Fruit fly (Drosophila melanogaster): Measurements from ENCODE around the gene CG17544.

CG17544 gene

DNA sequence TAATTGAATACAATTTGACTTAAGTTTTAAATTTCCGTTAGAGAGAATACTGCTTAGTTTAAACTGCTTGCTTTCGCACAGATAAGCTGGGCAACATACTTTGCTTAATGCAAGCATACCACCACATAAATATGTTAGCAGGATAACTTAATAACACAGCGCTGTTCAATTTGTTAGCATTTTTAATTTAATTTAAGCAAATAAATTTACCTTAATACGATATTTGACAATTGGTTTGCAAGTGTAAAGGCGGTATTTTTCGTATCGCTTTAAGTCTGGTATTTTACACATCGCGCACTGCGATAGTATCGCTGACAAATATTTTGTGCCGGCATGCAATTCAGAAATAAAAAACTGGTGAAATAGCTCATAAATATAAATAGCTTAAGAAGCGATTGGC, 32.0 kb upstream of the CG17544 start, which contains the start of gene RtcB:
TSS of gene RtcB (plus strand) at position 301 of the 400 bp plus-strand sequence.
- TF ChIP-seq sv (GFP tag; optimal IDR thresholded peaks at IDR 0.05) (no peak), rgr (GFP tag; optimal IDR thresholded peaks at IDR 0.05) (peak; percentile 64), h (GFP tag; optimal IDR thresholded peaks at IDR 0.05) (peak; percentile 5), Myc (optimal IDR thresholded peaks at IDR 0.05) (peak; percentile 57), N (GFP tag; optimal IDR thresholded peaks at IDR 0.05) (peak; percentile 23)

DNA sequence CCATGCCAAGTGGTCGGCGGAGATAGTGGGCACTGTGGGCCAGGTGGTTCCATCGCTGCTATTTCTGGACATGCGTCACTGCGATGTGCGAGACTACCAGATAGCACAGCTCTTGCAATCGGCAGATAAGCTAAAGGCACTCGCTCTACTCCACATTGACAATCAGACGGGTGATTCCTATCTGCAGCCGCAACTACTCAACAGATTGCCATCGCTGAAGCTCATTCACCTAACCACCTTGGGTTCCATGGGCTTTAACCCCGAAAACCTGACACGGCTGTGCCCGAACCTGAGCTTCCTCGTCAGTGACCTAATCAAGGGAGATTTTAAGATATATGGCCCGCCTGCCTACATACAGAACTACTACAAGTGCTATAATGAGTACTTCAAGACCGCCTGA, 31.4 kb upstream of the CG17544 start:
- TF ChIP-seq Vsx2 (GFP tag; optimal IDR thresholded peaks at IDR 0.05; ENCODE audit: partially characterized antibody) = no peak
- no peak for TF ChIP-seq foxo (GFP tag; optimal IDR thresholded peaks at IDR 0.05)
- TF ChIP-seq pan (optimal IDR thresholded peaks at IDR 0.05) = no peak
- no peak for TF ChIP-seq Abd-B (GFP tag; optimal IDR thresholded peaks at IDR 0.05)
- TF ChIP-seq Rel (GFP tag; optimal IDR thresholded peaks at IDR 0.05) = no peak
- no peak for TF ChIP-seq Rel (tag; optimal IDR thresholded peaks at IDR 0.05)
- TF ChIP-seq CrebA (GFP tag; optimal IDR thresholded peaks at IDR 0.05; ENCODE audit: borderline replicate concordance) = no peak

DNA sequence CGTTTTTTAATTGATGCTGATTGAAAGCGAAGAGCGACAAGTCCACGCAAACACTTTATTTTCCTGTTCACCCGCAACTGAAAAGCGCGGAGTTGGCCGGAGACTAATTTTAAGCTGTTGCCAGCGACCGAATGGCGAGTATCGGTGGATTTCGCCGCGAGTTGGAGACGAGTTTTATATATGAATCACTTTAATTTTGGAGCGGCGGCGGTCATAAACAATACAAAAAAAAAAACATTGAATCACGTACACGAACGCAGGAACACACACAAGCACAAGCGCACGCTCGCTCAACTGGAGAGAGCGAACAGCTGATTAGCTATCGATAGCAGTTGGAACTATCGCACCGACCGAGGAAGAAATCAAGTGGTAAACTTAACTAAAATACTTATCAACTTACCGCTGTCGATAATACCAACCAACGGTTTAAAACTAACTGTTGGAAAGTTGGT, 28.1 kb upstream of the CG17544 start, which contains the start of gene Pax:
TSS of gene Pax (minus strand) at position 267 of the 452 bp plus-strand sequence.
- TF ChIP-seq dl (GFP tag; optimal IDR thresholded peaks at IDR 0.05; ENCODE audit: insufficient read depth in 1 of 2, partially characterized antibody in 2 of 2) (no peak), Sp1 (GFP tag; optimal IDR thresholded peaks at IDR 0.05) (peak; percentile 43), Dif (GFP tag; optimal IDR thresholded peaks at IDR 0.05; ENCODE audit: partially characterized antibody) (peak; percentile 27), Jra (GFP tag; optimal IDR thresholded peaks at IDR 0.05) (peak; percentile 65), Hr83 (GFP tag; optimal IDR thresholded peaks at IDR 0.05; ENCODE audit: poor library complexity, severe bottlenecking) (peak; percentile 43)

DNA sequence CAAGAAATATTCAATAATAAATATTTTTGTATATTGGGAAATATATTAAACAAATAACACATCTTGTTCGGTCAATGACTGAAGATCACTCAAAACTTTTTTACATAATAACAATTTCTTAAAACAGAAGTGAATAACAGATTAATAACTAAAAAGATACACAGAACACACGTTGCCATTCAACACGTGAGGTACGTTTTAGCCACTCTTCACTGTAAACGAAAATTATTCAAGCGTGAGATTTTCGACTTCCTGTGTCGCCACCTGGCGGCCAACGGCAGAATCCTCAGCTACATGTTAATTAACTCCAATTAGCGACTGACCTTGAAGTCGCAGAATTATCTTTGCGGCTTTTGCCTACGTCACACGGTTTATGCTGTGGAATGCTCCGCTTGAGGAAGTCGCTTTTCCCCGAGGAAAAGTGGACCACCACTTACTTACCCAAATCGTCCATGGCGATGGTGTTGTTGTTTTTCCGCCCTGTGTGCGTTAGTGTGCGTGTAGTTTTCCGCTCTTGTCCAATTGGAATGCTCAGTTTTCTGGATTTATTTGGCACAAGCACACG, 27.6 kb upstream of the CG17544 start:
- peak; percentile 81 for TF ChIP-seq Vsx2 (GFP tag; optimal IDR thresholded peaks at IDR 0.05; ENCODE audit: partially characterized antibody)
- TF ChIP-seq dmrt93B (GFP tag; optimal IDR thresholded peaks at IDR 0.05) = peak; percentile 21
- TF ChIP-seq ey (GFP tag; optimal IDR thresholded peaks at IDR 0.05) = peak; percentile 46
- peak; percentile 6 for TF ChIP-seq CG32264 (GFP tag; optimal IDR thresholded peaks at IDR 0.05)
- TF ChIP-seq brk (GFP tag; optimal IDR thresholded peaks at IDR 0.05) = peak; percentile 70
- TF ChIP-seq usp (GFP tag; optimal IDR thresholded peaks at IDR 0.05) = no peak
- peak; percentile 94 for TF ChIP-seq sv (GFP tag; optimal IDR thresholded peaks at IDR 0.05)
- peak; percentile 40 for TF ChIP-seq Sp1 (GFP tag; optimal IDR thresholded peaks at IDR 0.05)
- peak in 1 of 2 experiments; percentile 73 for TF ChIP-seq foxo (GFP tag; optimal IDR thresholded peaks at IDR 0.05)
- no peak for TF ChIP-seq Myc (optimal IDR thresholded peaks at IDR 0.05)
- peak; percentile 58 for TF ChIP-seq OdsH (GFP tag; optimal IDR thresholded peaks at IDR 0.05)
- TF ChIP-seq Hr83 (GFP tag; optimal IDR thresholded peaks at IDR 0.05; ENCODE audit: poor library complexity, severe bottlenecking) = no peak
- TF ChIP-seq sage (GFP tag; optimal IDR thresholded peaks at IDR 0.05) = peak; percentile 59
- no peak for TF ChIP-seq jim (GFP tag; optimal IDR thresholded peaks at IDR 0.05)
- TF ChIP-seq fru (GFP tag; optimal IDR thresholded peaks at IDR 0.05) = peak; percentile 65
- peak; percentile 29 for TF ChIP-seq br (GFP tag; optimal IDR thresholded peaks at IDR 0.05)
- TF ChIP-seq woc (GFP tag; optimal IDR thresholded peaks at IDR 0.05) = peak; percentile 30
- peak; percentile 69 for TF ChIP-seq HLH106 (tag; optimal IDR thresholded peaks at IDR 0.05)
- no peak for TF ChIP-seq Hnf4 (GFP tag; optimal IDR thresholded peaks at IDR 0.05)
- TF ChIP-seq rgr (GFP tag; optimal IDR thresholded peaks at IDR 0.05) = peak; percentile 68
- peak; percentile 53 for TF ChIP-seq psq (GFP tag; optimal IDR thresholded peaks at IDR 0.05)
- peak; percentile 44 for TF ChIP-seq h (GFP tag; optimal IDR thresholded peaks at IDR 0.05)

DNA sequence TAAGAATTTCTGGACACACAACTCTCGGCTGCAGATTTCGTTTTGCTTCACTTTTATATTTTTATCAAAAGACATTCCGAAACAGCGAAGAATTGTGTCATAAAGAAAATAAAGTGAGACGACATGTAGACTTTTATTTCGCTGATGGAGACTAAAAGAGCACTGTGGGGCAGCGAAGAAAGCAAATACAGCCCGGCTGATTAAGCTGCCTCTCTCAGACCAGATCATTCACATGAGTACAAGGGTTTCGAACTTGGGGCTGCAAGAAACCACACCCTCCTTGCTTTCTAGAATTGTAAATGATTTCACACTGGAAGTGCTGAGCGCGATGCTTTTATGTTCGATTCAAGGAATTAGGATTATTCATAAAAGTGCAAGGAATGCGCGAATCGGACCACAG, 26.8 kb upstream of the CG17544 start:
- TF ChIP-seq Rel (GFP tag; optimal IDR thresholded peaks at IDR 0.05) = no peak
- no peak for TF ChIP-seq Rel (tag; optimal IDR thresholded peaks at IDR 0.05)
- TF ChIP-seq Hr83 (GFP tag; optimal IDR thresholded peaks at IDR 0.05; ENCODE audit: poor library complexity, severe bottlenecking) = peak; percentile 28
- peak; percentile 5 for TF ChIP-seq h (GFP tag; optimal IDR thresholded peaks at IDR 0.05)
